Fruit fly (Drosophila melanogaster): ENCODE data around the gene Lmpt.
A peak's percentile ranks its signal among the peaks of the same experiment; 100 is the strongest.

Lmpt gene

DNA sequence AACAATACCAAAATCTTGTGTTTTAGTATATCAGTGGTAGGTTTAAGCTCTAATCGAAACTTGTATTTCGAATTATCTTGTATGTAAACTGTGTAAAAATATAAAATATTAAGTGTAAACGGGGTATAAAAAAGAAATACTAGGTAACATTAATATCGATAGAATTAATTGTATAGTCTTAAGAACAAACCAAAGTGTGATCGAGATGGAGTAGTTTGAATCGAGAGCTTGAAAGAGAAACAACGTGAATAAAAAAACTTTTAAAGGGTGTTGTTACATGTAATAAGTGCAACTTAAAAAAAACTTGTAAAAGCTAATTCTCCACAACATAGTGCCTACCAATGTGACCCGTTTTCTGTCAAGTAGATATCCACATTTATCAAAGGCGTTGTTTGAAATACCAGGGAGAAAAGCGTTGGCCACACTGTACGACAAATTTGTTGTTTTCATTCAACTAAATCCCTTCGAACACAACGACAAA is 23.0 kb upstream of the Lmpt start, which contains the start of gene TSG101:
Gene TSG101, plus strand, starts transcription at position 208 of the 481 bp plus-strand sequence.
- TF ChIP-seq N (GFP tag; optimal IDR thresholded peaks at IDR 0.05) (peak; percentile 78), Rel (GFP tag; optimal IDR thresholded peaks at IDR 0.05) (no peak), Rel (tag; optimal IDR thresholded peaks at IDR 0.05) (peak; percentile 35), ey (GFP tag; optimal IDR thresholded peaks at IDR 0.05) (no peak), OdsH (GFP tag; optimal IDR thresholded peaks at IDR 0.05) (no peak), br (GFP tag; optimal IDR thresholded peaks at IDR 0.05) (no peak), rgr (GFP tag; optimal IDR thresholded peaks at IDR 0.05) (peak; percentile 6), CrebA (GFP tag; optimal IDR thresholded peaks at IDR 0.05; ENCODE audit: borderline replicate concordance) (no peak)

DNA sequence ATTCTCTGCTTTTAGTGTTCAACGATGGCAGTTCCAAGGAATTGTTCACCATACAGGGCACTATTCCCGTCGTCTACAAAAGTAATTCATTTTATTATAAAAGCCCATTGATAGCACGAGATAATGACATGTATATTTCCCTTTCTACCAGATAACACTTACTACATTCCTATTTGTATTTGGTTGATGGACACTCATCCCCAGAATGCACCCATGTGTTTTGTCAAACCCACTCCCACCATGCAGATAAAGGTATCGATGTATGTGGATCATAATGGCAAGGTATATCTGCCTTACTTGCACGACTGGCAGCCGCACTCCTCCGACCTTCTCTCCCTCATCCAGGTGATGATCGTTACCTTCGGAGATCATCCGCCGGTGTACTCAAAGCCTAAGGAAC is 22.1 kb upstream of the Lmpt start:
- TF ChIP-seq Hr83 (GFP tag; optimal IDR thresholded peaks at IDR 0.05; ENCODE audit: poor library complexity, severe bottlenecking) (no peak), GATAd (GFP tag; optimal IDR thresholded peaks at IDR 0.05) (no peak), CrebA (GFP tag; optimal IDR thresholded peaks at IDR 0.05; ENCODE audit: borderline replicate concordance) (no peak), Sp1 (GFP tag; optimal IDR thresholded peaks at IDR 0.05) (no peak), usp (GFP tag; optimal IDR thresholded peaks at IDR 0.05) (no peak)

DNA sequence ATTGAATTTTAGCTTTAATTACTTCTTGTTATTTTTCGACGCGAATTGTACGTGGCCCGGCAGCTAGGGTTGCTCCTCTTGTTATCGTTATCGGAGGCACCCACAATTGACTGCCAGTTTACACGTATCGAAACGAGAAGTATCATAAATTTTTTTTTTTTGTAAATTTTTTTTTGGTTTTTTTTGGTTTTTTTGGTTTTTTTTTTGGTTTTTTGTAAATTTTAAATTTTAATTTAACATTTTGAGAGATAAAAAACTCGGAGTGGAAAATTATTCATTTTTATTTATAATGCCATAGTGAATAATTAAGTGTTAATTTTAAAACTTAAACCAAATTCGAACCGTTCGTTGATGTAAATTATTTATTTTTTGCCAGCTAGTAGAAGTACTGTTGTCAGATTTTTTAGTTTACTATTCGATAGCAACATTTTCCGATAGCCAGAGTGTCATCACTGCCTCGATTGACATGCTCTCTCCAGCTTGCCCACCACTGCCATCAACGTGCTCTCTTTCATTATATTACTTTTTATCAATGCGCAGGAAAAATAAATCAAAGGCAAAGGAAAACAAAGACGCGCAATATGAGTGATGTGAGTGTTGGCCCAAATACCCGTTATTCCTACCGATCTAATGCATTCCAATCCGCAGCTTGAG is 20.0 kb upstream of the Lmpt start, which contains the start of the genes kud and Zcchc7:
Gene kud, minus strand, starts transcription at position 72 of the 654 bp plus-strand sequence.
Gene Zcchc7, plus strand, starts transcription at position 467 of the 654 bp plus-strand sequence.
- TF ChIP-seq CrebA (GFP tag; optimal IDR thresholded peaks at IDR 0.05; ENCODE audit: borderline replicate concordance) (no peak), sage (GFP tag; optimal IDR thresholded peaks at IDR 0.05) (no peak), Rel (GFP tag; optimal IDR thresholded peaks at IDR 0.05) (no peak), Rel (tag; optimal IDR thresholded peaks at IDR 0.05) (no peak), Abd-B (GFP tag; optimal IDR thresholded peaks at IDR 0.05) (no peak), pan (optimal IDR thresholded peaks at IDR 0.05) (no peak), jim (GFP tag; optimal IDR thresholded peaks at IDR 0.05) (no peak), ey (GFP tag; optimal IDR thresholded peaks at IDR 0.05) (peak; percentile 74), dsf (GFP tag; optimal IDR thresholded peaks at IDR 0.05; ENCODE audit: borderline replicate concordance) (peak; percentile 44), fru (GFP tag; optimal IDR thresholded peaks at IDR 0.05) (peak; percentile 83), lola (GFP tag; optimal IDR thresholded peaks at IDR 0.05) (no peak), dl (GFP tag; optimal IDR thresholded peaks at IDR 0.05; ENCODE audit: insufficient read depth in 1 of 2, partially characterized antibody in 2 of 2) (no peak), N (GFP tag; optimal IDR thresholded peaks at IDR 0.05) (no peak), HLH106 (tag; optimal IDR thresholded peaks at IDR 0.05) (peak; percentile 80), Hr78 (GFP tag; optimal IDR thresholded peaks at IDR 0.05) (no peak), tai (GFP tag; optimal IDR thresholded peaks at IDR 0.05) (no peak), psq (GFP tag; optimal IDR thresholded peaks at IDR 0.05) (peak; percentile 61), OdsH (GFP tag; optimal IDR thresholded peaks at IDR 0.05) (peak; percentile 73), Vsx2 (GFP tag; optimal IDR thresholded peaks at IDR 0.05; ENCODE audit: partially characterized antibody) (no peak), Mio (GFP tag; optimal IDR thresholded peaks at IDR 0.05) (no peak), h (GFP tag; optimal IDR thresholded peaks at IDR 0.05) (peak; percentile 79), usp (GFP tag; optimal IDR thresholded peaks at IDR 0.05) (no peak), CG9705 (GFP tag; optimal IDR thresholded peaks at IDR 0.05) (peak; percentile 75), CG32264 (GFP tag; optimal IDR thresholded peaks at IDR 0.05) (no peak), Dfd (GFP tag; optimal IDR thresholded peaks at IDR 0.05) (no peak), woc (GFP tag; optimal IDR thresholded peaks at IDR 0.05) (peak; percentile 91), brk (GFP tag; optimal IDR thresholded peaks at IDR 0.05) (no peak), foxo (GFP tag; optimal IDR thresholded peaks at IDR 0.05) (peak in 1 of 2 experiments; percentile 81), Sp1 (GFP tag; optimal IDR thresholded peaks at IDR 0.05) (peak; percentile 75), Myc (optimal IDR thresholded peaks at IDR 0.05) (peak; percentile 81), rgr (GFP tag; optimal IDR thresholded peaks at IDR 0.05) (peak; percentile 64), Hr83 (GFP tag; optimal IDR thresholded peaks at IDR 0.05; ENCODE audit: poor library complexity, severe bottlenecking) (no peak), br (GFP tag; optimal IDR thresholded peaks at IDR 0.05) (no peak), Jra (GFP tag; optimal IDR thresholded peaks at IDR 0.05) (no peak)

All from whole organism, wandering third instar larva.